Worm (Caenorhabditis elegans) whole organism, midembryonic: ENCODE measurements around the gene C33G3.5.

Experiments used
- T22C8.4 ChIP-seq: fragments of 200-800 bp; sonication (Bioruptor generic); IDR thresholded peaks from 2 replicates; pipeline ENCODE4 v1.3.6; 2022; ENCODE audit warnings: missing genetic modification characterization, missing compliant biosample characterization
- cog-1 ChIP-seq: sonication (generic microtip); optimal IDR thresholded peaks from 2 replicates; lab custom pipeline; 2016; ENCODE audit warnings: missing genetic modification characterization, missing compliant biosample characterization
- flt-1 ChIP-seq: fragments of 200-800 bp; sonication (Bioruptor generic); IDR thresholded peaks from 2 replicates; pipeline ENCODE4 v1.3.6; 2022; ENCODE audit warnings: missing genetic modification characterization, missing compliant biosample characterization
- klf-2 ChIP-seq: fragments of 200-800 bp; sonication (Bioruptor generic); conservative IDR thresholded peaks from 2 replicates; pipeline ENCODE4 v1.3.6; 2022; ENCODE audit warnings: missing genetic modification reagents, missing genetic modification characterization, missing compliant biosample characterization
- med-1 ChIP-seq: sonication (generic microtip); optimal IDR thresholded peaks from 2 replicates; lab custom pipeline; 2017; ENCODE audit warnings: missing genetic modification characterization, mild to moderate bottlenecking, missing compliant biosample characterization, antibody characterized with exemption, missing genetic modification reagents; ENCODE audit not compliant: insufficient read depth
- ref-1 ChIP-seq: fragments of 200-800 bp; sonication (Bioruptor generic); conservative IDR thresholded peaks from 2 replicates; pipeline ENCODE4 v1.3.6; 2022; ENCODE audit warnings: missing genetic modification reagents, missing genetic modification characterization, missing compliant biosample characterization
- tab-1 ChIP-seq: fragments of 200-800 bp; sonication (Bioruptor generic); IDR thresholded peaks from 2 replicates; pipeline ENCODE4 v1.3.6; 2022; ENCODE audit warnings: missing genetic modification characterization, missing compliant biosample characterization
- ztf-23 ChIP-seq: fragments of 200-800 bp; sonication (Bioruptor generic); IDR thresholded peaks from 2 replicates; pipeline ENCODE4 v1.3.6; 2022; ENCODE audit warnings: missing genetic modification reagents, missing genetic modification characterization, missing compliant biosample characterization
- ztf-29 ChIP-seq: fragments of 200-800 bp; sonication (Bioruptor generic); IDR thresholded peaks from 2 replicates; pipeline ENCODE4 v1.3.6; 2022; ENCODE audit warnings: missing genetic modification reagents, missing genetic modification characterization, missing compliant biosample characterization

Gene C33G3.5

ce11 chrX:14078574-14078973 lies at the start of gene C33G3.5:
TSS of gene C33G3.5 (minus strand) at chrX:14078674.
- TF ChIP-seq tab-1 (GFP tag; lab: Robert Waterston, UW) (no peak), cog-1 (tag; lab: Kevin White, UChicago) (no peak), ztf-29 (GFP tag; lab: Robert Waterston, UW) (no peak), ztf-23 (GFP tag; lab: Robert Waterston, UW) (no peak)

ce11 chrX:14127291-14127922 lies 48.9 kb upstream of the C33G3.5 start, which contains the start of gene F28H6.4:
TSS of gene F28H6.4 (plus strand) at chrX:14127872.
- peak; percentile 43; the same call in 1 of the 2 replicates for TF ChIP-seq T22C8.4 (GFP tag; lab: Robert Waterston, UW)
- no peak for TF ChIP-seq ref-1 (GFP tag; lab: Robert Waterston, UW)

- no peak for TF ChIP-seq cog-1 (tag; lab: Kevin White, UChicago)
Measured at ce11 chrX:14125870-14126269, 47.4 kb upstream of the C33G3.5 start, which contains the start of gene F28H6.6. TSS of gene F28H6.6 (minus strand) at chrX:14125879.

ce11 chrX:14118762-14119161 lies 40.3 kb upstream of the C33G3.5 start:
- TF ChIP-seq ztf-23 (GFP tag; lab: Robert Waterston, UW) (no peak), cog-1 (tag; lab: Kevin White, UChicago) (no peak), ztf-29 (GFP tag; lab: Robert Waterston, UW) (no peak), flt-1 (no peak), klf-2 (GFP tag; lab: Robert Waterston, UW) (no peak), tab-1 (GFP tag; lab: Robert Waterston, UW) (no peak), med-1 (GFP tag; lab: Kevin White, UChicago) (no peak), T22C8.4 (GFP tag; lab: Robert Waterston, UW) (no peak), ref-1 (GFP tag; lab: Robert Waterston, UW) (no peak)

- TF ChIP-seq med-1 (GFP tag; lab: Kevin White, UChicago) (peak; percentile 60), tab-1 (GFP tag; lab: Robert Waterston, UW) (peak; percentile 98), ztf-29 (GFP tag; lab: Robert Waterston, UW) (peak; percentile 96), ref-1 (GFP tag; lab: Robert Waterston, UW) (peak; percentile 98), flt-1 (peak; percentile 98), cog-1 (tag; lab: Kevin White, UChicago) (peak; percentile 12), ztf-23 (GFP tag; lab: Robert Waterston, UW) (peak; percentile 96), klf-2 (GFP tag; lab: Robert Waterston, UW) (peak; percentile 87), T22C8.4 (GFP tag; lab: Robert Waterston, UW) (peak; percentile 92)
Measured at ce11 chrX:14115480-14116161, 37.1 kb upstream of the C33G3.5 start, which contains the start of gene F28H6.7. TSS of gene F28H6.7 (plus strand) at chrX:14116111.

- no peak for TF ChIP-seq ztf-29 (GFP tag; lab: Robert Waterston, UW)
- no peak for TF ChIP-seq ztf-23 (GFP tag; lab: Robert Waterston, UW)
- no peak for TF ChIP-seq med-1 (GFP tag; lab: Kevin White, UChicago)
- TF ChIP-seq klf-2 (GFP tag; lab: Robert Waterston, UW): no peak
- TF ChIP-seq cog-1 (tag; lab: Kevin White, UChicago): no peak
- no peak for TF ChIP-seq tab-1 (GFP tag; lab: Robert Waterston, UW)
Measured at ce11 chrX:14113347-14113746, 34.9 kb upstream of the C33G3.5 start, which contains the start of gene nhr-281. TSS of gene nhr-281 (minus strand) at chrX:14113447.

- TF ChIP-seq cog-1 (tag; lab: Kevin White, UChicago) (no peak), tab-1 (GFP tag; lab: Robert Waterston, UW) (no peak), ztf-23 (GFP tag; lab: Robert Waterston, UW) (no peak), klf-2 (GFP tag; lab: Robert Waterston, UW) (no peak), flt-1 (no peak), ztf-29 (GFP tag; lab: Robert Waterston, UW) (no peak), ref-1 (GFP tag; lab: Robert Waterston, UW) (no peak), T22C8.4 (GFP tag; lab: Robert Waterston, UW) (no peak)
Measured at ce11 chrX:14108245-14108644, 29.8 kb upstream of the C33G3.5 start, which contains the start of gene F16B12.7. TSS of gene F16B12.7 (plus strand) at chrX:14108545.

ce11 chrX:14102474-14102873 lies 24.0 kb upstream of the C33G3.5 start:
- TF ChIP-seq ztf-23 (GFP tag; lab: Robert Waterston, UW) (no peak), ztf-29 (GFP tag; lab: Robert Waterston, UW) (no peak), flt-1 (no peak), T22C8.4 (GFP tag; lab: Robert Waterston, UW) (no peak), klf-2 (GFP tag; lab: Robert Waterston, UW) (no peak), ref-1 (GFP tag; lab: Robert Waterston, UW) (no peak), cog-1 (tag; lab: Kevin White, UChicago) (no peak), tab-1 (GFP tag; lab: Robert Waterston, UW) (no peak), med-1 (GFP tag; lab: Kevin White, UChicago) (no peak)

- TF ChIP-seq flt-1: peak; percentile 35; the same call in 1 of the 2 replicates
- TF ChIP-seq klf-2 (GFP tag; lab: Robert Waterston, UW): no peak
- TF ChIP-seq cog-1 (tag; lab: Kevin White, UChicago): peak; percentile 71
- no peak for TF ChIP-seq med-1 (GFP tag; lab: Kevin White, UChicago)
Measured at ce11 chrX:14101986-14102385, 23.5 kb upstream of the C33G3.5 start, which contains the start of gene F16B12.6. TSS of gene F16B12.6 (plus strand) at chrX:14102316.
